Fruit fly (Drosophila melanogaster) whole organism, pupa: Measurements from ENCODE around the gene CG7367.
A peak's percentile ranks its signal among the peaks of the same experiment; 100 is the strongest.

Experiments
- CG10348 ChIP-seq: fragments of 200-800 bp; sonication (Bioruptor generic); IDR thresholded peaks from 2 replicates; pipeline ENCODE4 v1.3.6; 2022; ENCODE audit warnings: missing biosample characterization, missing genetic modification characterization
- CG12605 ChIP-seq: fragments of 200-800 bp; sonication (Bioruptor generic); IDR thresholded peaks from 2 replicates; pipeline ENCODE4 v1.3.6; 2022; ENCODE audit warnings: missing biosample characterization, missing genetic modification characterization
- CG13204 ChIP-seq: fragments of 200-800 bp; sonication (Bioruptor generic); optimal IDR thresholded peaks from 2 replicates; lab custom pipeline; 2018; ENCODE audit warnings: missing biosample characterization, mild to moderate bottlenecking, missing genetic modification characterization, moderate library complexity
- CG14655 ChIP-seq: fragments of 200-800 bp; sonication (Bioruptor generic); optimal IDR thresholded peaks from 3 replicates; lab custom pipeline; 2017; ENCODE audit warnings: mild to moderate bottlenecking, missing biosample characterization, missing genetic modification reagents, missing genetic modification characterization
- CG15710 ChIP-seq: fragments of 200-800 bp; sonication (Bioruptor generic); optimal IDR thresholded peaks from 2 replicates; lab custom pipeline; 2018; ENCODE audit warnings: missing biosample characterization, mild to moderate bottlenecking, missing genetic modification characterization, moderate library complexity
- CG17806 ChIP-seq: fragments of 200-800 bp; sonication (Bioruptor generic); optimal IDR thresholded peaks from 2 replicates; lab custom pipeline; 2018; ENCODE audit warnings: missing biosample characterization, mild to moderate bottlenecking, missing genetic modification characterization, moderate library complexity
- CG32121 ChIP-seq: fragments of 200-800 bp; sonication (Bioruptor generic); IDR thresholded peaks from 2 replicates; pipeline ENCODE4 v1.3.6; 2022; ENCODE audit warnings: missing biosample characterization, missing genetic modification characterization
- CG34367 ChIP-seq: fragments of 200-800 bp; sonication (Bioruptor generic); optimal IDR thresholded peaks from 2 replicates; lab custom pipeline; 2018; ENCODE audit warnings: missing biosample characterization, mild to moderate bottlenecking, missing genetic modification characterization
- CG4496 ChIP-seq: fragments of 200-800 bp; sonication (Bioruptor generic); IDR thresholded peaks from 3 replicates; pipeline ENCODE4 v1.3.6; 2022; ENCODE audit warnings: missing biosample characterization, missing genetic modification characterization
- CG8159 ChIP-seq: fragments of 200-800 bp; sonication (Bioruptor generic); optimal IDR thresholded peaks from 3 replicates; lab custom pipeline; 2018; ENCODE audit warnings: missing biosample characterization, mild to moderate bottlenecking, missing genetic modification characterization, moderate library complexity
- CG8301 ChIP-seq: fragments of 200-800 bp; sonication (Bioruptor generic); optimal IDR thresholded peaks from 2 replicates; lab custom pipeline; 2018; ENCODE audit warnings: missing biosample characterization, mild to moderate bottlenecking, missing genetic modification characterization
- CG9948 ChIP-seq: fragments of 200-800 bp; sonication (Bioruptor generic); optimal IDR thresholded peaks from 2 replicates; lab custom pipeline; 2018; ENCODE audit warnings: missing biosample characterization, mild to moderate bottlenecking, missing genetic modification characterization, moderate library complexity
- D1 ChIP-seq: fragments of 200-800 bp; sonication (Bioruptor generic); optimal IDR thresholded peaks from 2 replicates; lab custom pipeline; 2018; ENCODE audit warnings: missing biosample characterization, mild to moderate bottlenecking, missing genetic modification characterization, moderate library complexity
- EcR ChIP-seq: fragments of 200-800 bp; sonication (Bioruptor generic); optimal IDR thresholded peaks from 3 replicates; lab custom pipeline; 2019; ENCODE audit warnings: missing biosample characterization, missing genetic modification characterization, mild to moderate bottlenecking, moderate library complexity, missing genetic modification reagents
- Ets98B ChIP-seq: fragments of 200-800 bp; sonication (Bioruptor generic); IDR thresholded peaks from 2 replicates; pipeline ENCODE4 v1.3.6; 2022; ENCODE audit warnings: missing biosample characterization, missing genetic modification characterization
- Pif1A ChIP-seq: fragments of 200-800 bp; sonication (Bioruptor generic); optimal IDR thresholded peaks from 3 replicates; lab custom pipeline; 2016; ENCODE audit warnings: missing biosample characterization, missing genetic modification characterization
- Pif1B ChIP-seq: fragments of 200-800 bp; sonication (Bioruptor generic); optimal IDR thresholded peaks from 3 replicates; lab custom pipeline; 2016; ENCODE audit warnings: missing biosample characterization, missing genetic modification characterization
- Snoo ChIP-seq: fragments of 200-800 bp; sonication (Bioruptor generic); optimal IDR thresholded peaks from 3 replicates; lab custom pipeline; 2017; ENCODE audit warnings: missing biosample characterization, mild to moderate bottlenecking, missing genetic modification characterization, inconsistent platforms
- fd96Ca ChIP-seq: fragments of 200-800 bp; sonication (Bioruptor generic); IDR thresholded peaks from 3 replicates; pipeline ENCODE4 v1.3.6; 2022; ENCODE audit warnings: missing biosample characterization, missing genetic modification characterization
- gl ChIP-seq: fragments of 200-800 bp; sonication (Bioruptor generic); optimal IDR thresholded peaks from 2 replicates; lab custom pipeline; 2018; ENCODE audit warnings: missing biosample characterization, mild to moderate bottlenecking, missing genetic modification characterization
- rn ChIP-seq: fragments of 200-800 bp; sonication (Bioruptor generic); IDR thresholded peaks from 2 replicates; pipeline ENCODE4 v1.3.6; 2022; ENCODE audit warnings: missing biosample characterization, missing genetic modification characterization

CG7367 gene

DNA sequence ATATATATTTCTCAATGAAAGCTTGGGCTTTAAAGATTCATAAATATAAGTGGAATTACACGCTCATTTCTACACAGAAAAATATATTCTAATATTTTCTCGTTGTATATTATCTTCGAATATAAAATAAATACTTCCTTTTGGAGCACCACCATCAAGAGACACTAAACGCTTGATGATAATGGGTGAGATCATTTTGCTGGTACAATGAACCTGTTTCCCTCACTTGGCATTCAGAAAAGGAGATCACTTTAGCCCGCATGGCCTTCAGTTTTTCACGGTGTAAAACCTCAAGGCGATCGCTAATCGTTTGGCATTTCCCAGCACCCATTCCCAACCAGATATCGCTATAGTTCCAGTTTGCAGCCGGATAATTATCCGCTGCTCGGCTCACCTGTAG, 33.5 kb downstream of the CG7367 start:
- peak; percentile 62 for TF ChIP-seq CG8301 (tag; lab: Kevin White, UChicago)
- peak; percentile 57; the same call in 2 of the 3 replicates for TF ChIP-seq fd96Ca (GFP tag; lab: Robert Waterston, UW)
- TF ChIP-seq CG32121 (GFP tag; lab: Robert Waterston, UW) = 0 out of 2 replicates have a peak, but pooled peaks have one; percentile 29
- peak; percentile 18; the same call in 1 of the 2 replicates for TF ChIP-seq rn (GFP tag; lab: Robert Waterston, UW)
- TF ChIP-seq CG8159 (tag; lab: Kevin White, UChicago) = peak; percentile 82
- TF ChIP-seq Snoo (tag; lab: Kevin White, UChicago) = peak; percentile 30
- TF ChIP-seq CG13204 (GFP tag; lab: Kevin White, UChicago) = no peak
- peak; percentile 52 for TF ChIP-seq gl (tag; lab: Kevin White, UChicago)
- peak; percentile 19 for TF ChIP-seq D1 (tag; lab: Kevin White, UChicago)
- TF ChIP-seq CG12605 (GFP tag; lab: Robert Waterston, UW) = peak; percentile 13; the same call in 1 of the 2 replicates
- TF ChIP-seq CG9948 (tag; lab: Kevin White, UChicago) = peak; percentile 52
- TF ChIP-seq CG17806 (tag; lab: Kevin White, UChicago) = peak; percentile 68
- TF ChIP-seq CG15710 (tag; lab: Kevin White, UChicago) = peak; percentile 70
- TF ChIP-seq CG14655 (GFP tag; lab: Kevin White, UChicago) = peak; percentile 73
- TF ChIP-seq Pif1A (GFP tag; lab: Kevin White, UChicago) = peak; percentile 76
- TF ChIP-seq Ets98B (GFP tag; lab: Robert Waterston, UW) = peak; percentile 52
- TF ChIP-seq EcR (GFP tag; lab: Kevin White, UChicago) = peak; percentile 65
- TF ChIP-seq CG10348 (GFP tag; lab: Robert Waterston, UW) = no peak
- TF ChIP-seq CG34367 (tag; lab: Kevin White, UChicago) = peak; percentile 49
- peak; percentile 50; the same call in 2 of the 3 replicates for TF ChIP-seq CG4496 (GFP tag; lab: Robert Waterston, UW)
- peak; percentile 47 for TF ChIP-seq Pif1B (GFP tag; lab: Kevin White, UChicago)

DNA sequence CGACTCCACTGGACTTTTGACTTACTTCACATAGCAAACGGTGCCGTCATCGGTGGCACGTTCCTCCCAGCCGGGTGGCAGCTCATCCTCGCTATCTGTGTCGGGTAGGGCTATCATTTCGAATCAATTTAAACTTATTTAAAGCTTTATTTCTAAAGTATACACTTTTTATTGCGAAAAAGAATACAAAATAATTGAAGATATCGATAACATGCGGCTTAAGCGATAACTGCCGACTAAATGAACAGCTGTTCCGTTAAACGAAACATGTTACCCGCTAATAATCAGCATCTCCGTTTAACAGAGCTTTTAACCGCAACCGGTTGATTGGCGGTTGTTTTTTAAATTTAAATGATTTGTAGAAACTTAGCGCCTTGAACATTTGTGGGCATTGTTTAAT, 35.5 kb downstream of the CG7367 start, which contains the start of gene Wwox:
TSS of gene Wwox (minus strand) at position 215 of the 400 bp plus-strand sequence.
- TF ChIP-seq Ets98B (GFP tag; lab: Robert Waterston, UW) (no peak), EcR (GFP tag; lab: Kevin White, UChicago) (peak; percentile 21)
- TF ChIP-seq, all 21 proteins: peak for 1

DNA sequence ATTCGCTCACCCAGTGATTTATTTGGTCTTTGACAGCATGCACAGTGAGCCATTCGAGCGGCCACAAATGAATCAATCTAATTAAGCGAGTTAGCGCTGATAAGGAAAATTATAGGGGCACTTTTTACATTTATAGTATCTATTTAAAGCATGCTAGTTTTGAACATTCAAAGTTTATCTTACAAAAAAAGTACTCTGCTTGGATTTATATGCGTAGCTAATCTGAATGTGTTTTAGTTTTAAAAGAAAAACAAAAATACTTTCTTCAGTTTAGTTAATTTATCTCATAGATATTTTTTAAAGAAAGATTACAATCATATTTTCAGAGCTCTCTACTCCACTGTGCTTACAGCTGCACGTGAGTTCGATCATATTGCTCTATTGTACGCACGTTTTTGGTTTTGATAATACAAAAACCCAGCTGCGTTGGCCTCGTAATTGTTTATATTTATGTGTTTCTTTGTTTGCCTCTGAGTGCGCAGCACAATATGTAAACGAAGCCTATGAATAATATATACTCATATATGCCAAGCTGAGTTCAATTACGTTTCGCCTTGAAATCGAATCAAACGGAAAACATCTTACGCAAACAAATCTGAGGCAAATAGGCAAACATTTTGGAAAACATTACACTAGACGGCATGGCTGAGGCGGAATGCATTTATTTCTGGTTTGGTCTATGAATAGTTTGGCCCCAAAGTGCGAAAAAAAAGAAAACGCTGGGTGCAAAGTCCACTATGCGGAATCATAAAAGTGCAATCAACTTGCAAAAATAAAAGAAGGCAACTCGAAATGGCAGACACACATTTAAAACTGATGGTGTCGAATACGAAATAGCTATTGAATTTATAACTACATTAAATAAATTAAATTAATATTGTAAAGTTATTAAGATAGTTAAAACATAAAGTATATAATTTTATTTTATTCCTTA, 37.6 kb downstream of the CG7367 start:
- TF ChIP-seq CG34367 (tag; lab: Kevin White, UChicago) (peak; percentile 80), Snoo (tag; lab: Kevin White, UChicago) (peak; percentile 52), CG10348 (GFP tag; lab: Robert Waterston, UW) (peak; percentile 65; the same call in 1 of the 2 replicates), CG8159 (tag; lab: Kevin White, UChicago) (peak; percentile 89), CG8301 (tag; lab: Kevin White, UChicago) (peak; percentile 92), CG17806 (tag; lab: Kevin White, UChicago) (peak; percentile 87), D1 (tag; lab: Kevin White, UChicago) (peak; percentile 75), CG15710 (tag; lab: Kevin White, UChicago) (peak; percentile 83), CG12605 (GFP tag; lab: Robert Waterston, UW) (peak; percentile 87), CG9948 (tag; lab: Kevin White, UChicago) (peak; percentile 91), gl (tag; lab: Kevin White, UChicago) (peak; percentile 56), fd96Ca (GFP tag; lab: Robert Waterston, UW) (peak; percentile 87), EcR (GFP tag; lab: Kevin White, UChicago) (peak; percentile 79), Pif1A (GFP tag; lab: Kevin White, UChicago) (peak; percentile 92), Pif1B (GFP tag; lab: Kevin White, UChicago) (peak; percentile 85), Ets98B (GFP tag; lab: Robert Waterston, UW) (peak; percentile 88), CG14655 (GFP tag; lab: Kevin White, UChicago) (peak; percentile 96), rn (GFP tag; lab: Robert Waterston, UW) (peak; percentile 77; the same call in 1 of the 2 replicates), CG4496 (GFP tag; lab: Robert Waterston, UW) (peak; percentile 84), CG32121 (GFP tag; lab: Robert Waterston, UW) (peak; percentile 90), CG13204 (GFP tag; lab: Kevin White, UChicago) (peak; percentile 46)

DNA sequence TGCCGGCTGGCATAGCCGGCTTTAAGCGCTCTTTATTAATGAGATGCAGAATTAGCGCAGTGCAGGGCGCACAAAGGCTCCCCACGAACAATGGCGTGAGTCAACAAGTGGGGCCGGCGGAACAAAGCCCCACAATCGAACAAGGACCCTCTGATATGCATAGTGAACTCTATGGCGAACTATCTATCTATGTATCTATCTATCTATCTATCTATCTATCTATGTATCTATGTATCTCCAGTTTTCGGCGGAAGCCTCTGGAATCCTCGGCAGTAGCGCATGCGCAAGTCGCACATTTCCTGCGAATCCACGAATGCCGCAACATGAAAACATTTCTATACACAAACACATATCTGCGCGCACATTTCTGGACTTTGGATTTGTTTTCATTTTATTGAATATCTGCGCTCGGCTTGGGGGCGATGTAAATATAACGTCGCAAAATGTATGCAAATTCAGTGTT, 39.0 kb downstream of the CG7367 start:
- peak; percentile 93 for TF ChIP-seq CG9948 (tag; lab: Kevin White, UChicago)
- peak; percentile 91 for TF ChIP-seq Snoo (tag; lab: Kevin White, UChicago)
- TF ChIP-seq CG14655 (GFP tag; lab: Kevin White, UChicago) = peak; percentile 98
- TF ChIP-seq Pif1A (GFP tag; lab: Kevin White, UChicago) = peak; percentile 86
- TF ChIP-seq fd96Ca (GFP tag; lab: Robert Waterston, UW) = peak; percentile 95
- TF ChIP-seq rn (GFP tag; lab: Robert Waterston, UW) = peak; percentile 78; the same call in 1 of the 2 replicates
- peak; percentile 80 for TF ChIP-seq D1 (tag; lab: Kevin White, UChicago)
- peak; percentile 83 for TF ChIP-seq CG13204 (GFP tag; lab: Kevin White, UChicago)
- TF ChIP-seq CG8301 (tag; lab: Kevin White, UChicago) = peak; percentile 97
- TF ChIP-seq Pif1B (GFP tag; lab: Kevin White, UChicago) = peak; percentile 92
- TF ChIP-seq CG32121 (GFP tag; lab: Robert Waterston, UW) = peak; percentile 92
- peak; percentile 89 for TF ChIP-seq Ets98B (GFP tag; lab: Robert Waterston, UW)
- TF ChIP-seq gl (tag; lab: Kevin White, UChicago) = peak; percentile 92
- peak; percentile 85 for TF ChIP-seq CG15710 (tag; lab: Kevin White, UChicago)
- peak; percentile 83 for TF ChIP-seq CG12605 (GFP tag; lab: Robert Waterston, UW)
- TF ChIP-seq CG4496 (GFP tag; lab: Robert Waterston, UW) = peak; percentile 93
- TF ChIP-seq CG34367 (tag; lab: Kevin White, UChicago) = peak; percentile 80
- peak; percentile 93 for TF ChIP-seq CG17806 (tag; lab: Kevin White, UChicago)
- peak; percentile 70 for TF ChIP-seq EcR (GFP tag; lab: Kevin White, UChicago)
- peak; percentile 90 for TF ChIP-seq CG8159 (tag; lab: Kevin White, UChicago)
- TF ChIP-seq CG10348 (GFP tag; lab: Robert Waterston, UW) = peak; percentile 87
